Worm (Caenorhabditis elegans): Measurements from ENCODE around the gene bed-2.

The bed-2 gene

ce11 chrIII:11505213-11505612 is 34.6 kb upstream of the bed-2 start, which contains the start of the genes Y66D12A.21 and spe-6:
Gene Y66D12A.21, minus strand, starts transcription at chrIII:11505302.
Gene spe-6, plus strand, starts transcription at chrIII:11505488.
- TF ChIP-seq elt-3 (tag; optimal IDR thresholded peaks at IDR 0.05), result no peak
- TF ChIP-seq C34F6.9 (tag; optimal IDR thresholded peaks at IDR 0.05), result peak; percentile 22
- no peak for TF ChIP-seq R02D3.7 (tag; optimal IDR thresholded peaks at IDR 0.05)
- no peak for TF ChIP-seq aly-2 (tag; optimal IDR thresholded peaks at IDR 0.05)
- no peak for TF ChIP-seq sma-3 (GFP tag; optimal IDR thresholded peaks at IDR 0.05)
- peak; percentile 8 for TF ChIP-seq nhr-129 (tag; optimal IDR thresholded peaks at IDR 0.05)
- no peak for TF ChIP-seq ztf-11 (tag; optimal IDR thresholded peaks at IDR 0.05)
- TF ChIP-seq ama-1 (optimal IDR thresholded peaks at IDR 0.05), result no peak
- no peak for TF ChIP-seq ceh-16 (tag; optimal IDR thresholded peaks at IDR 0.05)
- TF ChIP-seq nhr-10 (tag; optimal IDR thresholded peaks at IDR 0.05), result no peak
- TF ChIP-seq nhr-11 (tag; optimal IDR thresholded peaks at IDR 0.05), result no peak
- no peak for TF ChIP-seq nhr-77 (tag; optimal IDR thresholded peaks at IDR 0.05)
- TF ChIP-seq unc-55 (GFP tag; optimal IDR thresholded peaks at IDR 0.05), result peak; percentile 52
- peak in 1 of 2 experiments; percentile 42 for TF ChIP-seq lsy-2 (tag; optimal IDR thresholded peaks at IDR 0.05)
- no peak for TF ChIP-seq nhr-25 (tag; optimal IDR thresholded peaks at IDR 0.05)
- no peak for TF ChIP-seq blmp-1 (tag; optimal IDR thresholded peaks at IDR 0.05; ENCODE audit: insufficient read depth)
- TF ChIP-seq ceh-82 (tag; optimal IDR thresholded peaks at IDR 0.05), result no peak
- no peak for TF ChIP-seq sma-9 (GFP tag; optimal IDR thresholded peaks at IDR 0.05)
- TF ChIP-seq sma-9 (tag; optimal IDR thresholded peaks at IDR 0.05), result no peak
- no peak for TF ChIP-seq Y55F3AM.14 (GFP tag; optimal IDR thresholded peaks at IDR 0.05)
- TF ChIP-seq peb-1 (tag; optimal IDR thresholded peaks at IDR 0.05), result no peak

- no peak for TF ChIP-seq lsy-2 (tag; optimal IDR thresholded peaks at IDR 0.05)
- TF ChIP-seq nhr-6 (tag; optimal IDR thresholded peaks at IDR 0.05), result no peak
- TF ChIP-seq mbf-1 (tag; optimal IDR thresholded peaks at IDR 0.05), result no peak
- no peak for TF ChIP-seq mab-5 (tag; optimal IDR thresholded peaks at IDR 0.05)
- no peak for TF ChIP-seq C34F6.9 (tag; optimal IDR thresholded peaks at IDR 0.05)
- TF ChIP-seq sma-3 (GFP tag; optimal IDR thresholded peaks at IDR 0.05), result no peak
- no peak for TF ChIP-seq alr-1 (tag; optimal IDR thresholded peaks at IDR 0.05)
- TF ChIP-seq sem-4 (tag; optimal IDR thresholded peaks at IDR 0.05), result no peak
- no peak for TF ChIP-seq nhr-10 (tag; optimal IDR thresholded peaks at IDR 0.05)
- TF ChIP-seq dmd-4 (tag; optimal IDR thresholded peaks at IDR 0.05), result no peak
- TF ChIP-seq nhr-12 (tag; optimal IDR thresholded peaks at IDR 0.05), result no peak
- no peak for TF ChIP-seq ceh-82 (tag; optimal IDR thresholded peaks at IDR 0.05)
- no peak for TF ChIP-seq F13H6.1 (tag; optimal IDR thresholded peaks at IDR 0.05)
- TF ChIP-seq zag-1 (tag; optimal IDR thresholded peaks at IDR 0.05), result no peak
- no peak for TF ChIP-seq nhr-21 (tag; optimal IDR thresholded peaks at IDR 0.05)
These were observed 32.1 kb upstream of the bed-2 start, which contains the start of gene tin-10 for ce11 chrIII:11502753-11503152. Gene tin-10, minus strand, starts transcription at chrIII:11502853.

ce11 chrIII:11500647-11501046 is 30.0 kb upstream of the bed-2 start, which contains the start of gene nars-2:
Gene nars-2, minus strand, starts transcription at chrIII:11500747.
- no peak for TF ChIP-seq elt-3 (tag; optimal IDR thresholded peaks at IDR 0.05)

ce11 chrIII:11496496-11496895 is 25.9 kb upstream of the bed-2 start, which contains the start of gene Y66D12A.24:
Gene Y66D12A.24, plus strand, starts transcription at chrIII:11496865.
- TF ChIP-seq ZK546.5 (tag; optimal IDR thresholded peaks at IDR 0.05) (no peak), sma-3 (GFP tag; optimal IDR thresholded peaks at IDR 0.05) (peak; percentile 28), mbf-1 (tag; optimal IDR thresholded peaks at IDR 0.05) (no peak), fos-1 (tag; optimal IDR thresholded peaks at IDR 0.05) (peak; percentile 79), crh-2 (tag; optimal IDR thresholded peaks at IDR 0.05) (peak; percentile 4), F13H6.1 (tag; optimal IDR thresholded peaks at IDR 0.05) (peak; percentile 20), blmp-1 (tag; optimal IDR thresholded peaks at IDR 0.05; ENCODE audit: insufficient read depth) (peak; percentile 13)

- TF ChIP-seq crh-2 (tag; optimal IDR thresholded peaks at IDR 0.05) (no peak), ztf-4 (tag; optimal IDR thresholded peaks at IDR 0.05) (no peak), ztf-1 (GFP tag; conservative IDR thresholded peaks at IDR 0.05) (no peak), sem-4 (tag; optimal IDR thresholded peaks at IDR 0.05) (no peak), nhr-6 (tag; optimal IDR thresholded peaks at IDR 0.05) (no peak), elt-3 (tag; optimal IDR thresholded peaks at IDR 0.05) (no peak)
These were observed 21.9 kb upstream of the bed-2 start for ce11 chrIII:11492489-11492888.
